Worm (Caenorhabditis elegans) whole organism, late embryonic: Measurements from ENCODE around the gene F27B3.8.
A peak's percentile ranks its signal among the peaks of the same experiment; 100 is the strongest.

Experiments used
- C08G9.2 ChIP-seq: sonication (generic microtip); optimal IDR thresholded peaks from 2 replicates; lab custom pipeline; 2016; ENCODE audit warnings: mild to moderate bottlenecking, missing genetic modification characterization, moderate library complexity, missing compliant biosample characterization
- C38D4.7 ChIP-seq: fragments of 200-800 bp; sonication (Bioruptor generic); optimal IDR thresholded peaks from 2 replicates; lab custom pipeline; 2018; ENCODE audit warnings: mild to moderate bottlenecking, missing genetic modification characterization, moderate library complexity, missing compliant biosample characterization
- K02D7.2 ChIP-seq: sonication (generic microtip); optimal IDR thresholded peaks from 2 replicates; lab custom pipeline; 2017; ENCODE audit warnings: mild to moderate bottlenecking, missing genetic modification characterization, missing compliant biosample characterization
- T23F11.4 ChIP-seq: fragments of 200-800 bp; sonication (Bioruptor generic); optimal IDR thresholded peaks from 2 replicates; lab custom pipeline; 2018; ENCODE audit warnings: mild to moderate bottlenecking, missing genetic modification characterization, missing compliant biosample characterization
- ahr-1 ChIP-seq: sonication (generic microtip); optimal IDR thresholded peaks from 2 replicates; lab custom pipeline; 2016; ENCODE audit warnings: missing genetic modification characterization, missing compliant biosample characterization
- ceh-14 ChIP-seq: sonication (generic microtip); optimal IDR thresholded peaks from 2 replicates; lab custom pipeline; 2016; ENCODE audit warnings: missing genotype, missing genetic modification characterization, missing compliant biosample characterization
- ceh-18 ChIP-seq: sonication (generic microtip); optimal IDR thresholded peaks from 2 replicates; lab custom pipeline; 2016; ENCODE audit warnings: missing genetic modification characterization, missing compliant biosample characterization
- ceh-19 ChIP-seq: fragments of 200-800 bp; sonication (Bioruptor generic); optimal IDR thresholded peaks from 2 replicates; lab custom pipeline; 2018; ENCODE audit warnings: mild to moderate bottlenecking, missing genetic modification characterization, missing compliant biosample characterization
- ceh-2 ChIP-seq: sonication (generic microtip); optimal IDR thresholded peaks from 2 replicates; lab custom pipeline; 2016; ENCODE audit warnings: missing genotype, missing genetic modification characterization, missing compliant biosample characterization
- ceh-24 ChIP-seq: sonication (generic microtip); optimal IDR thresholded peaks from 2 replicates; lab custom pipeline; 2016; ENCODE audit warnings: mild to moderate bottlenecking, missing genetic modification characterization, missing compliant biosample characterization
- ceh-30 ChIP-seq: fragments of 150-350 bp; optimal IDR thresholded peaks from 2 replicates; lab custom pipeline; 2014; ENCODE audit warnings: missing biosample characterization, missing genetic modification characterization
- ceh-31 ChIP-seq: sonication (generic microtip); optimal IDR thresholded peaks from 2 replicates; lab custom pipeline; 2016; ENCODE audit warnings: missing genetic modification characterization, missing compliant biosample characterization
- ceh-34 ChIP-seq: sonication (generic microtip); optimal IDR thresholded peaks from 2 replicates; lab custom pipeline; 2016; ENCODE audit warnings: mild to moderate bottlenecking, missing genetic modification characterization, missing compliant biosample characterization
- ceh-45 ChIP-seq: fragments of 200-800 bp; sonication (Bioruptor generic); IDR thresholded peaks from 2 replicates; pipeline ENCODE4 v1.3.6; 2022; ENCODE audit warnings: missing genetic modification reagents, missing genetic modification characterization, missing compliant biosample characterization
- ceh-9 ChIP-seq: sonication (generic microtip); optimal IDR thresholded peaks from 2 replicates; lab custom pipeline; 2016; ENCODE audit warnings: mild to moderate bottlenecking, missing genetic modification characterization, inconsistent platforms, missing compliant biosample characterization
- che-1 ChIP-seq: sonication (generic microtip); optimal IDR thresholded peaks from 2 replicates; lab custom pipeline; 2016; ENCODE audit warnings: mild to moderate bottlenecking, missing genetic modification characterization, missing compliant biosample characterization
- dve-1 ChIP-seq: sonication (generic microtip); optimal IDR thresholded peaks from 2 replicates; lab custom pipeline; 2017; ENCODE audit warnings: antibody characterized with exemption, mild to moderate bottlenecking, missing genetic modification characterization, missing compliant biosample characterization
- elt-2 ChIP-seq: sonication (generic microtip); optimal IDR thresholded peaks from 2 replicates; lab custom pipeline; 2016; ENCODE audit warnings: missing genetic modification reagents, missing genetic modification characterization, missing compliant biosample characterization
- elt-4 ChIP-seq: sonication (generic microtip); optimal IDR thresholded peaks from 2 replicates; lab custom pipeline; 2016; ENCODE audit warnings: missing genetic modification characterization, missing compliant biosample characterization
- fax-1 ChIP-seq: sonication (generic microtip); optimal IDR thresholded peaks from 2 replicates; lab custom pipeline; 2016; ENCODE audit warnings: missing genotype, missing genetic modification characterization, missing compliant biosample characterization
- fkh-10 ChIP-seq: fragments of 150-350 bp; optimal IDR thresholded peaks from 2 replicates; lab custom pipeline; 2014; ENCODE audit warnings: missing biosample characterization, missing genetic modification reagents, missing genetic modification characterization
- hlh-15 ChIP-seq: sonication (generic microtip); optimal IDR thresholded peaks from 2 replicates; lab custom pipeline; 2016; ENCODE audit warnings: missing genetic modification characterization, missing compliant biosample characterization
- hlh-30 ChIP-seq: sonication (generic microtip); optimal IDR thresholded peaks from 2 replicates; lab custom pipeline; 2017; ENCODE audit warnings: antibody characterized with exemption, missing genetic modification characterization, missing compliant biosample characterization; ENCODE audit not compliant: insufficient read depth
- hlh-6 ChIP-seq: sonication (generic microtip); optimal IDR thresholded peaks from 2 replicates; lab custom pipeline; 2016; ENCODE audit warnings: missing genotype, missing genetic modification characterization, missing compliant biosample characterization
- hlh-8 ChIP-seq: sonication (generic microtip); optimal IDR thresholded peaks from 2 replicates; lab custom pipeline; 2016; ENCODE audit warnings: missing genotype, missing genetic modification characterization, missing compliant biosample characterization
- nfya-1 ChIP-seq: sonication (generic microtip); optimal IDR thresholded peaks from 2 replicates; lab custom pipeline; 2017; ENCODE audit warnings: missing genetic modification characterization, mild to moderate bottlenecking, missing compliant biosample characterization, antibody characterized with exemption, moderate library complexity
- nhr-11 ChIP-seq: fragments of 150-350 bp; optimal IDR thresholded peaks from 2 replicates; lab custom pipeline; 2014; ENCODE audit warnings: missing biosample characterization, missing genetic modification characterization
- pag-3 ChIP-seq: sonication (generic microtip); optimal IDR thresholded peaks from 2 replicates; lab custom pipeline; 2016; ENCODE audit warnings: missing compliant biosample characterization, missing genetic modification characterization, borderline replicate concordance
- pha-2 ChIP-seq: sonication (generic microtip); optimal IDR thresholded peaks from 2 replicates; lab custom pipeline; 2017; ENCODE audit warnings: mild to moderate bottlenecking, missing genetic modification characterization, missing compliant biosample characterization
- ref-2 ChIP-seq: sonication (generic microtip); optimal IDR thresholded peaks from 2 replicates; lab custom pipeline; 2016; ENCODE audit warnings: missing genetic modification characterization, missing compliant biosample characterization
- rnt-1 ChIP-seq: sonication (generic microtip); optimal IDR thresholded peaks from 2 replicates; lab custom pipeline; 2016; ENCODE audit warnings: missing genetic modification characterization, missing compliant biosample characterization
- sox-2 ChIP-seq: fragments of 200-800 bp; sonication (Bioruptor generic); IDR thresholded peaks from 2 replicates; pipeline ENCODE4 v1.3.6; 2022; ENCODE audit warnings: missing genetic modification reagents, missing genetic modification characterization, missing compliant biosample characterization
- syd-9 ChIP-seq: sonication (generic microtip); optimal IDR thresholded peaks from 2 replicates; lab custom pipeline; 2016; ENCODE audit warnings: mild to moderate bottlenecking, missing genetic modification characterization, moderate library complexity, missing compliant biosample characterization
- tbx-7 ChIP-seq: sonication (generic microtip); optimal IDR thresholded peaks from 2 replicates; lab custom pipeline; 2016; ENCODE audit warnings: missing genotype, missing genetic modification characterization, missing compliant biosample characterization
- unc-3 ChIP-seq, 2 experiments: fragments of 200-800 bp in 1 of 2; sonication (Bioruptor generic) in 1 of 2; sonication (generic microtip) in 1 of 2; conservative IDR thresholded peaks in 1 of 2; optimal IDR thresholded peaks in 1 of 2; 2 replicates each; pipeline versions ENCODE4 v1.3.6 to Lab custom; 2016 to 2022; ENCODE audit warnings: missing compliant biosample characterization in 2 of 2, missing genetic modification characterization in 2 of 2, missing genetic modification reagents in 1 of 2
- unc-55 ChIP-seq: sonication (generic microtip); optimal IDR thresholded peaks from 2 replicates; lab custom pipeline; 2017; ENCODE audit warnings: missing biosample characterization, missing genetic modification reagents, missing genetic modification characterization
- ztf-16 ChIP-seq: sonication (generic microtip); optimal IDR thresholded peaks from 2 replicates; lab custom pipeline; 2017; ENCODE audit warnings: missing genetic modification characterization, missing compliant biosample characterization

Gene F27B3.8

DNA sequence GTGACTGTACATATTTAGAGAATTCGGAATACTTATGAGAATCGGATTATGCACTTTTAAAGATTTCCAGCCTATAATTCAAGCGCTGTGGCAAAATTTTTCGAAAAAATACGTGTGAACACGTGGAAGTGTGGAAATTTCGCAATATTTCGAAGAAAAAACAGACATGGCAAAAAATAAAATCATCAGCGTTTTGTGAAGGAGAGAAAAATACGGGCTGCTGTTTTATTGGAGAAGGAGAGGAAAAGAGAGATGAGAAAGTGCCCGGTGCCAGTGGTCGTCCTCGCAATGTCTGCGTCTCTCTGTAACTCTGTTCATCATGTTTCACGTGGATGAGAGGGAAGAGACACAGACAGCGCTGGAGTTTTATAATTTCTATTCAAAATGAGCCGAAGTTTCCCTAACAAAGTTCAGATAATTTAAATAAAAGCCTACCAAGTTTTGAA, 26.5 kb downstream of the F27B3.8 start (continued):
- TF ChIP-seq hlh-8 (tag; lab: Kevin White, UChicago) (no peak), ceh-31 (tag; lab: Kevin White, UChicago) (peak; percentile 13), ceh-9 (tag; lab: Kevin White, UChicago) (no peak), elt-2 (tag; lab: Kevin White, UChicago) (no peak), tbx-7 (no peak), hlh-15 (tag; lab: Kevin White, UChicago) (no peak), ceh-30 (no peak), ref-2 (tag; lab: Kevin White, UChicago) (peak; percentile 26), ceh-19 (GFP tag; lab: Kevin White, UChicago) (no peak), pag-3 (no peak), unc-55 (GFP tag; lab: Kevin White, UChicago) (peak; percentile 80), ceh-18 (tag; lab: Kevin White, UChicago) (peak; percentile 11), C38D4.7 (GFP tag; lab: Kevin White, UChicago) (no peak)

DNA sequence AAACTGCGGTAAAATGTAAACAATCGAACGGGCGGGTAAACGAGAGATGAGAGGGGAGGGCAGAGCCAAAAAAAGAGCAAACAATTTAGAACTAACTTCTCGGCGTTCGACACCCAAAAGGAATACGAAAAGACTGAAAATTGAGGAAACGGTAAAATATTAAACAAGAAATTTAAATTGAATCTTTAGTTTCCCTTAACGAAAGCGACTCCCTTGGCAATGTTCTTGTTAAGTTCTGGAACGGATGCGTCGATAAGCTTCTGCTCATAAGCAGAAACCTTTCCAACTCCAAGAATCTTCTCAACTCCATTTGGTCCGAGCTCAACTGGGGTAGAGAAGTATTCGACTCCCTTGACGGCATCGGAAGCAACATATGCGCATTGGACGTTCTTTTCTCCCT, 27.1 kb downstream of the F27B3.8 start:
- no peak for TF ChIP-seq rnt-1
- TF ChIP-seq hlh-6: no peak
- no peak for TF ChIP-seq hlh-30 (tag; lab: Kevin White, UChicago)
- no peak for TF ChIP-seq nhr-11
- no peak for TF ChIP-seq elt-4 (tag; lab: Kevin White, UChicago)
- TF ChIP-seq ceh-45 (GFP tag; lab: Robert Waterston, UW): no peak
- no peak for TF ChIP-seq fkh-10 (GFP tag; lab: Kevin White, UChicago)
- TF ChIP-seq fax-1 (tag; lab: Kevin White, UChicago): no peak
- no peak for TF ChIP-seq pha-2 (tag; lab: Kevin White, UChicago)
- TF ChIP-seq tbx-7: no peak
- no peak for TF ChIP-seq dve-1 (tag; lab: Kevin White, UChicago)
- TF ChIP-seq ceh-2 (tag; lab: Kevin White, UChicago): no peak
- TF ChIP-seq ahr-1 (tag; lab: Kevin White, UChicago): no peak

DNA sequence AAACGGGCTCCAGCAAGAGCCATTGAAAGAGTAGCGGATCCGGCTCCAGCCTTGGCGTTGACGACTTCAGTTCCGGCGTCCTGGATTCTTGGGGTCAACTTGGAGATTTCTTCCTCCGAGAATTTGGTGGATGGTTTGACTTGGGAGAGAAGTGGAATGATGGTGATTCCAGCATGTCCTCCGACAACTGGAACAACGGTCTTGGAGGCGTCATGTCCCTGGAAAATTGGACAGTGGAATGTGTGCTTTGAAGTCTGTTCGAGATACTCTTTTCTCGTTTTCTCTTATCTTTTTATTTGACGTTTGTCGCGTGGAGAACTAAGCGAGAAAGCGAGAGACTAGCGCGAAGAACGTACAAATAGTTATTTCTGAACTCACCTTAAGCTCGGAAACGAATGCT, 27.6 kb downstream of the F27B3.8 start:
- TF ChIP-seq ceh-14 (tag; lab: Kevin White, UChicago): no peak
- TF ChIP-seq K02D7.2: no peak
- no peak for TF ChIP-seq unc-3 (GFP tag; conservative IDR thresholded peaks at IDR 0.05; lab: Robert Waterston, UW)
- TF ChIP-seq unc-3 (tag; optimal IDR thresholded peaks at IDR 0.05; lab: Kevin White, UChicago): no peak
- no peak for TF ChIP-seq dve-1 (tag; lab: Kevin White, UChicago)
- no peak for TF ChIP-seq ceh-19 (GFP tag; lab: Kevin White, UChicago)
- no peak for TF ChIP-seq ztf-16 (tag; lab: Kevin White, UChicago)
- TF ChIP-seq ceh-24: no peak
- no peak for TF ChIP-seq nfya-1 (tag; lab: Kevin White, UChicago)
- TF ChIP-seq hlh-30 (tag; lab: Kevin White, UChicago): no peak
- no peak for TF ChIP-seq ceh-34
- TF ChIP-seq sox-2: no peak

DNA sequence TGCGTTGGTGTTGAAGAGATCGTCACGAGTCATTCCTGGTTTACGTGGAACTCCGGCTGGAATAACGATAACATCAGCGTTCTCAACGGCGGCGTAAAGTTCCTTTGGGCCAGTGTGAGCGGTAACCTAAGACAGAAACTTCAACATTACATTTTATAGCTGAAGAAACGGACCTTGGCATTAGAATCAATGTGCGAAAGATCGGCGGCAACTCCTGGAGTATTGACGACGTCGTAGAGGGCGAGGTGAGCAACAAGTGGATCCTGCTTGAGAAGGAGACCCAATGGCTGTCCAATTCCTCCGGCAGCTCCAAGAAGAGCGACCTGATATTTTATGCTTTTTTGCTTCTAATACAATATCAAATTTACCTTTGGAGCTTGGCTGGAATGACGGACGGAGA, 28.1 kb downstream of the F27B3.8 start:
- no peak for TF ChIP-seq pag-3
- TF ChIP-seq syd-9 (tag; lab: Kevin White, UChicago): no peak
- no peak for TF ChIP-seq T23F11.4 (GFP tag; lab: Kevin White, UChicago)
- no peak for TF ChIP-seq C38D4.7 (GFP tag; lab: Kevin White, UChicago)
- TF ChIP-seq ref-2 (tag; lab: Kevin White, UChicago): no peak
- no peak for TF ChIP-seq C08G9.2 (tag; lab: Kevin White, UChicago)
- no peak for TF ChIP-seq che-1 (tag; lab: Kevin White, UChicago)
